Worm (Caenorhabditis elegans) whole organism, L3 larva: ENCODE results near the gene F54E7.9.

Experiments used
- aly-2 ChIP-seq: fragments of 150-350 bp; optimal IDR thresholded peaks from 2 replicates; lab custom pipeline; 2014; ENCODE audit warnings: missing biosample characterization, missing genetic modification characterization
- ama-1 ChIP-seq: fragments of 150-350 bp; optimal IDR thresholded peaks from 2 replicates; lab custom pipeline; 2018
- egl-27 ChIP-seq: sonication (generic microtip); optimal IDR thresholded peaks from 4 replicates; lab custom pipeline; 2017; ENCODE audit warnings: missing biosample characterization, missing genetic modification reagents, missing genetic modification characterization
- fkh-10 ChIP-seq: sonication (generic microtip); optimal IDR thresholded peaks from 2 replicates; lab custom pipeline; 2017; ENCODE audit warnings: missing biosample characterization, missing genetic modification reagents, missing genetic modification characterization
- fkh-2 ChIP-seq: fragments of 150-350 bp; optimal IDR thresholded peaks from 2 replicates; lab custom pipeline; 2014; ENCODE audit warnings: missing biosample characterization, missing genetic modification reagents, missing genetic modification characterization
- lin-15B ChIP-seq: fragments of 150-350 bp; optimal IDR thresholded peaks from 2 replicates; lab custom pipeline; 2014; ENCODE audit warnings: missing biosample characterization, missing genetic modification characterization
- lin-39 ChIP-seq: fragments of 150-350 bp; optimal IDR thresholded peaks from 2 replicates; lab custom pipeline; 2018; ENCODE audit warnings: missing biosample characterization, missing genetic modification reagents, missing genetic modification characterization
- nhr-67 ChIP-seq: fragments of 150-350 bp; optimal IDR thresholded peaks from 2 replicates; lab custom pipeline; 2014; ENCODE audit warnings: missing biosample characterization, missing genetic modification characterization
- pqm-1 ChIP-seq: fragments of 150-350 bp; optimal IDR thresholded peaks from 2 replicates; lab custom pipeline; 2017; ENCODE audit warnings: missing biosample characterization, missing genetic modification characterization, inconsistent platforms
- skn-1 ChIP-seq: fragments of 150-350 bp; optimal IDR thresholded peaks from 2 replicates; lab custom pipeline; 2014; ENCODE audit warnings: missing biosample characterization, missing genetic modification characterization
- unc-39 ChIP-seq: sonication (generic microtip); optimal IDR thresholded peaks from 4 replicates; lab custom pipeline; 2017; ENCODE audit warnings: missing biosample characterization, missing genetic modification characterization
- zag-1 ChIP-seq: fragments of 150-350 bp; optimal IDR thresholded peaks from 2 replicates; lab custom pipeline; 2014; ENCODE audit warnings: missing biosample characterization, missing genetic modification characterization

- TF ChIP-seq zag-1 (tag; lab: Kevin White, UChicago), result no peak
- no peak for TF ChIP-seq ama-1
- no peak for TF ChIP-seq pqm-1 (tag; lab: Kevin White, UChicago)
- no peak for TF ChIP-seq unc-39 (tag; lab: Kevin White, UChicago)
- TF ChIP-seq lin-15B, result no peak
- no peak for TF ChIP-seq lin-39 (tag; lab: Kevin White, UChicago)
- TF ChIP-seq aly-2 (tag; lab: Kevin White, UChicago), result no peak
- TF ChIP-seq fkh-10 (GFP tag; lab: Kevin White, UChicago), result no peak
- no peak for TF ChIP-seq fkh-2 (tag; lab: Kevin White, UChicago)
- TF ChIP-seq nhr-67 (tag; lab: Kevin White, UChicago), result no peak
- no peak for TF ChIP-seq egl-27 (tag; lab: Kevin White, UChicago)
- TF ChIP-seq skn-1 (tag; lab: Kevin White, UChicago), result no peak
These were observed 44.9 kb upstream of the F54E7.9 start, which contains the start of gene wrm-1 for ce11 chrIII:5722550-5722949.
